Worm (Caenorhabditis elegans): ENCODE measurements around the gene dct-18.

ce11 chrII:12904174-12904573 is 27.5 kb upstream of the dct-18 start, which contains the start of gene clec-66:
- no peak for TF ChIP-seq flt-1 (GFP tag; IDR thresholded peaks at IDR 0.05)
- no peak for TF ChIP-seq T22C8.4 (GFP tag; IDR thresholded peaks at IDR 0.05)
- TF ChIP-seq med-1 (GFP tag; optimal IDR thresholded peaks at IDR 0.05; ENCODE audit: insufficient read depth), result no peak
- no peak for TF ChIP-seq tab-1 (GFP tag; IDR thresholded peaks at IDR 0.05)
- no peak for TF ChIP-seq ztf-23 (GFP tag; IDR thresholded peaks at IDR 0.05)
- TF ChIP-seq cog-1 (tag; optimal IDR thresholded peaks at IDR 0.05), result no peak
- TF ChIP-seq ztf-29 (GFP tag; IDR thresholded peaks at IDR 0.05), result no peak
- no peak for TF ChIP-seq klf-2 (GFP tag; conservative IDR thresholded peaks at IDR 0.05)

All from whole organism, midembryonic.